Worm (Caenorhabditis elegans) whole organism, early embryonic: Measurements from ENCODE around the gene K02A6.1.

ENCODE experiments used
- B0310.2 ChIP-seq: sonication (generic microtip); optimal IDR thresholded peaks from 2 replicates; lab custom pipeline; 2016; ENCODE audit warnings: mild to moderate bottlenecking, missing genetic modification characterization, missing compliant biosample characterization
- F13C5.2 ChIP-seq: sonication (generic microtip); optimal IDR thresholded peaks from 2 replicates; lab custom pipeline; 2017; ENCODE audit warnings: mild to moderate bottlenecking, missing genetic modification characterization, inconsistent platforms, missing compliant biosample characterization
- aly-1 ChIP-seq: sonication (generic microtip); optimal IDR thresholded peaks from 2 replicates; lab custom pipeline; 2016; ENCODE audit warnings: missing genetic modification characterization, missing compliant biosample characterization
- ama-1 ChIP-seq: fragments of 150-350 bp; optimal IDR thresholded peaks from 2 replicates; lab custom pipeline; 2014
- ceh-13 ChIP-seq: fragments of 200-800 bp; sonication (Bioruptor generic); optimal IDR thresholded peaks from 2 replicates; lab custom pipeline; 2018; ENCODE audit warnings: mild to moderate bottlenecking, missing genetic modification characterization, missing compliant biosample characterization
- ceh-36 ChIP-seq: sonication (generic microtip); optimal IDR thresholded peaks from 2 replicates; lab custom pipeline; 2016; ENCODE audit warnings: missing genetic modification characterization, inconsistent platforms, missing compliant biosample characterization
- ets-7 ChIP-seq: sonication (generic microtip); optimal IDR thresholded peaks from 2 replicates; lab custom pipeline; 2016; ENCODE audit warnings: missing genotype, missing genetic modification characterization, missing compliant biosample characterization
- flt-1 ChIP-seq: fragments of 200-800 bp; sonication (Bioruptor generic); IDR thresholded peaks from 2 replicates; pipeline ENCODE4 v1.3.6; 2022; ENCODE audit warnings: missing genetic modification characterization, missing compliant biosample characterization
- hmbx-1 ChIP-seq: sonication (generic microtip); optimal IDR thresholded peaks from 2 replicates; lab custom pipeline; 2016; ENCODE audit warnings: mild to moderate bottlenecking, missing genetic modification characterization, missing compliant biosample characterization
- hmg-4 ChIP-seq: fragments of 200-800 bp; sonication (Bioruptor generic); optimal IDR thresholded peaks from 2 replicates; lab custom pipeline; 2018; ENCODE audit warnings: mild to moderate bottlenecking, missing genetic modification characterization, missing compliant biosample characterization
- hnd-1 ChIP-seq: sonication (generic microtip); optimal IDR thresholded peaks from 2 replicates; lab custom pipeline; 2016; ENCODE audit warnings: missing genetic modification characterization, missing compliant biosample characterization
- pes-1 ChIP-seq: fragments of 200-800 bp; sonication (Bioruptor generic); IDR thresholded peaks from 2 replicates; pipeline ENCODE4 v1.3.6; 2022; ENCODE audit warnings: missing genetic modification reagents, missing genetic modification characterization, missing compliant biosample characterization
- scrt-1 ChIP-seq: fragments of 200-800 bp; sonication (Bioruptor generic); IDR thresholded peaks from 2 replicates; pipeline ENCODE4 v1.3.6; 2022; ENCODE audit warnings: missing genetic modification characterization, missing compliant biosample characterization
- sea-1 ChIP-seq: fragments of 200-800 bp; sonication (Bioruptor generic); conservative IDR thresholded peaks from 2 replicates; pipeline ENCODE4 v1.3.6; 2022; ENCODE audit warnings: missing genetic modification characterization, missing compliant biosample characterization
- tbx-11 ChIP-seq: fragments of 200-800 bp; sonication (Bioruptor generic); IDR thresholded peaks from 2 replicates; pipeline ENCODE4 v1.3.6; 2022; ENCODE audit warnings: missing genetic modification characterization, missing compliant biosample characterization
- tbx-37 ChIP-seq: fragments of 200-800 bp; sonication (Bioruptor generic); conservative IDR thresholded peaks from 2 replicates; pipeline ENCODE4 v1.3.6; 2022; ENCODE audit warnings: missing genetic modification reagents, missing genetic modification characterization, missing compliant biosample characterization
- tra-4 ChIP-seq: sonication (generic microtip); optimal IDR thresholded peaks from 2 replicates; lab custom pipeline; 2017; ENCODE audit warnings: missing genetic modification characterization, missing compliant biosample characterization

K02A6.1 gene

DNA sequence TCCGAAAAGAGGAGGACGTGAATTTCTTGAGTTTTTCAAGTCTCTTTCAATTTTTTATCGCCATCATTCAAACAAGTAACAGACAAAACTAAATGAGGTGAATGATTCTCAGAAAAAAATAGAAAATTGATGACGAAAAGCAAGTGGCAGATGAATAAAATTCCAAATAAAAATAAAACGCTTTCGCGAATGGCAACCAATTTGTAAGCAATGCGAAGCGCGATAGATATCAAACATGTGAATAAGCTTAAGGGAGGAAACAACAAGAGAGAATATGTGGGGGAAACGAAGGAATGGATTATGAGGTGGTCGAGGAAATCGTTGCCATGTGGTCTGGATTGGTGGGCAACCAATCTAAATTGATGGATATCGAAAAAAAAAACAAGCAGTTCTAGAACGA, 15.1 kb upstream of the K02A6.1 start:
- TF ChIP-seq B0310.2 (tag; lab: Kevin White, UChicago) (no peak), tbx-37 (GFP tag; lab: Robert Waterston, UW) (no peak), aly-1 (tag; lab: Kevin White, UChicago) (no peak), flt-1 (no peak), hnd-1 (tag; lab: Kevin White, UChicago) (no peak), hmg-4 (no peak), tra-4 (tag; lab: Kevin White, UChicago) (no peak)

DNA sequence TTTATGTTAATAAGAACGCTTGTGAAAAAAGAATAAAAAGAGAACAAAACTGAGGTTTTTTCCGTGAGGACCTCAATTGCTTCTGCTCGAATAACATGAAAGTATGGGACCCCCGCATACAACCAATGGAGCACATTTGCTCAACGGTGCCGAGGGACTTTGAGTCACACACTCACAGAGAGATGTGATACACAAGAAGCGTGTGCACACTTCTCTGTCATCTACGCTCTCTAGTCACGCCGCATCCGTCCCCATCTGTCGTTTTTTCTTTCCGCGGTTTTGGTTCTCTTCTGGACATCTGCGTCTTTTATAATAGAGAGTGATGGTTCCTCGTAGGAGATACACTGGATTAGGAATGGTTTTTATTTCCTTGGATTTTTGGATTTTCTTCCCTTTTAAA, 13.6 kb upstream of the K02A6.1 start:
- TF ChIP-seq ama-1 (lab: Kevin White, UChicago) (no peak), F13C5.2 (tag; lab: Kevin White, UChicago) (peak; percentile 29), tra-4 (tag; lab: Kevin White, UChicago) (no peak)

DNA sequence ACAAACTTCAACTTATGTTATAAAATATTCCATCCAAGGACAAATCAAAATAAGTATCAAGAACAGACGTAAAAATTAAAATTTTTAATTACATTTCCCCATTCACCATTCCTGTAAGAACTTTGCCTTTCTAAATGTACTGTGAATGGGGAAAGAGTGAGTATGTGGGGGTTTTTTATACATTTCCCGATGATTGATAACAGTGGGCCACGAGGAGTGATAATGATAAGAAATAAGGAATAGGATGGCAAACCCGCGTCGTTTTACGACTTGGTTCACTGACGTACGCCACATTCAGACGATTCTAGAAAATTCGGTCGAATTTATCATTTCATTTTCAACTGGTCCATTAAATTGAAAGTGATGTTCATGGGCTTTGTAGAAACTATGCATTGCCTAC, 8.5 kb upstream of the K02A6.1 start, which contains the start of gene cdd-1:
Gene cdd-1 (minus strand): TSS at position 151 of the 400 bp plus-strand sequence.
- no peak for TF ChIP-seq B0310.2 (tag; lab: Kevin White, UChicago)
- no peak for TF ChIP-seq aly-1 (tag; lab: Kevin White, UChicago)
- TF ChIP-seq ama-1 (lab: Kevin White, UChicago), result no peak
- no peak for TF ChIP-seq hmbx-1 (tag; lab: Kevin White, UChicago)
- no peak for TF ChIP-seq flt-1
- TF ChIP-seq ceh-13 (GFP tag; lab: Kevin White, UChicago), result no peak
- TF ChIP-seq tbx-11 (GFP tag; lab: Robert Waterston, UW), result no peak
- no peak for TF ChIP-seq tbx-37 (GFP tag; lab: Robert Waterston, UW)
- no peak for TF ChIP-seq tra-4 (tag; lab: Kevin White, UChicago)
- no peak for TF ChIP-seq pes-1 (GFP tag; lab: Robert Waterston, UW)
- TF ChIP-seq F13C5.2 (tag; lab: Kevin White, UChicago), result no peak
- TF ChIP-seq sea-1 (GFP tag; lab: Robert Waterston, UW), result no peak
- TF ChIP-seq hmg-4, result no peak
- TF ChIP-seq hnd-1 (tag; lab: Kevin White, UChicago), result no peak
- TF ChIP-seq ets-7 (tag; lab: Kevin White, UChicago), result no peak
- TF ChIP-seq scrt-1 (GFP tag; lab: Robert Waterston, UW), result no peak
- TF ChIP-seq ceh-36 (tag; lab: Kevin White, UChicago), result no peak

DNA sequence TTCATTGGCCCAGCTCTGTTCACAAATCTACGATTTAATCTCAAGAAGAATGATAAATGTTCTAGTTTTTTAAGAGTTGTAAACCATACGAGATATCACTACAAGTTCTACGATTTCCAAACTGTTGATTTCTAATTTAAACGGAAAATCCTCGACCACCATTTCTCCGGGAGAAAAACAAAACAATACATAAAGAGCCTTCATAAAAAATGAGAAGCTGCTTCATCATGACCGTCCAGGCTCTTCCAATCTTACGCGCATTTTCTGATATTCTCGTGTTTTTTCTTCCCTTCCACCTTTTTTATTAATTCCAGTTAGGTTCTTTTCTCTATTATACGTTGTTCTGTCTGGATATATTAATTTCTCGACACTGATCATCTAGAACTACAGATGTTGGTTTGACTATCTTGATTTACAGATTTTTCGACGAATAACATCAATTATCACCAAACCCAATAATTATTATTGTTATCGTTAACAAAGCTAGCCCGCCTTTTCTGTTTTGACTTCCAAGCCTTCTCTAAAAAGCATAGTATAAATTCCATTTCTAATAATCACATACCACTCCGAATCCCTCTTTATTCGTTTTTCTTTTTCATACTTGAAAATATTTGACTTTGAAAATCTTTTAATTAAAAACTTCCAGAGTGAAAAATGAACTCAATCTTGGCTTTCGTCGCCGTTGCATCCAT, 5.0 kb upstream of the K02A6.1 start, which contains the start of gene C47D2.1:
Gene C47D2.1 (plus strand): TSS at position 642 of the 692 bp plus-strand sequence.
- TF ChIP-seq aly-1 (tag; lab: Kevin White, UChicago) (no peak), F13C5.2 (tag; lab: Kevin White, UChicago) (no peak), ets-7 (tag; lab: Kevin White, UChicago) (no peak), B0310.2 (tag; lab: Kevin White, UChicago) (no peak), flt-1 (no peak), pes-1 (GFP tag; lab: Robert Waterston, UW) (no peak), ceh-36 (tag; lab: Kevin White, UChicago) (no peak), tbx-37 (GFP tag; lab: Robert Waterston, UW) (no peak), scrt-1 (GFP tag; lab: Robert Waterston, UW) (no peak), ama-1 (lab: Kevin White, UChicago) (no peak), tra-4 (tag; lab: Kevin White, UChicago) (no peak), sea-1 (GFP tag; lab: Robert Waterston, UW) (no peak)

DNA sequence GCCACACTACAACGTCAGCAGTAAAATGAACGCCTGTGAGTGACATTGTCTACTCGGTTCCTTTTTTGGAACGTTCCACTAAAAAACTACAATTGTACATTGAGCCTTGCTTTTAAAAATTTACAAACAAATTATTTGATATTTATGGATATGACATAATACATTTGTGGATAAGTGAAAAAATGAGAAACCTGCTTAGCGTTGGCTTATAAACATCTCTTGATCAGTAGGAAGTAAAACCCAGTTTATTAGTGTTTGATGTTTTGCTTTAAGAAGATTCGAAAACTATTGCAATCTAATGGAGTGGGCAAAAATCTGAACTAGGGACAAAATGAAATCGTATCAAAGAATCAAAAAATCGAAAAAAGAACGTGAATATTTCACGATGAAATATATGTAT, 2.6 kb upstream of the K02A6.1 start:
- TF ChIP-seq ama-1 (lab: Kevin White, UChicago) (no peak), tbx-37 (GFP tag; lab: Robert Waterston, UW) (no peak), hnd-1 (tag; lab: Kevin White, UChicago) (no peak), F13C5.2 (tag; lab: Kevin White, UChicago) (no peak), ets-7 (tag; lab: Kevin White, UChicago) (no peak), pes-1 (GFP tag; lab: Robert Waterston, UW) (no peak), ceh-13 (GFP tag; lab: Kevin White, UChicago) (no peak), ceh-36 (tag; lab: Kevin White, UChicago) (no peak), aly-1 (tag; lab: Kevin White, UChicago) (no peak), B0310.2 (tag; lab: Kevin White, UChicago) (no peak), tbx-11 (GFP tag; lab: Robert Waterston, UW) (no peak), hmbx-1 (tag; lab: Kevin White, UChicago) (no peak), tra-4 (tag; lab: Kevin White, UChicago) (no peak), flt-1 (no peak), scrt-1 (GFP tag; lab: Robert Waterston, UW) (no peak), hmg-4 (no peak), sea-1 (GFP tag; lab: Robert Waterston, UW) (no peak)

DNA sequence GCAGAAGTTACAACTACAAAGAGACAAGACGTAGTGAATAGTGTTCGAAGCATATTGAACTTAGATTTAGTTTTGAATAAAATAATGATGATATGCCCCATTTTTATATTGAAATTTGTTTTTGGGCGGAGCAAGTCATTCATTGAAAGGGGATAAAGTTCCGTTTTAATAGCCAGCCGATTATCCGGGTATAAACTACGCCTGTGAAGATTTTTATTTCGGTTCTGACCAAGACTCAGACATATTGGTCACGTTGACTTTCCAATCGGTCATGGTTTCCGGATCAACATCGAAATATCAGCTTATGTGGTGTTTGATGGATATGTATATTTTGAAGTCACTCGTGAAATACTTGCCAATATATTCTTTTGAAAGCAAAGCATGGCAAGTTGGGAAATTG, 875 bp upstream of the K02A6.1 start, which contains the start of gene K02A6.4:
Gene K02A6.4 (minus strand): TSS at position 101 of the 400 bp plus-strand sequence.
- no peak for TF ChIP-seq ama-1 (lab: Kevin White, UChicago)
- no peak for TF ChIP-seq pes-1 (GFP tag; lab: Robert Waterston, UW)

DNA sequence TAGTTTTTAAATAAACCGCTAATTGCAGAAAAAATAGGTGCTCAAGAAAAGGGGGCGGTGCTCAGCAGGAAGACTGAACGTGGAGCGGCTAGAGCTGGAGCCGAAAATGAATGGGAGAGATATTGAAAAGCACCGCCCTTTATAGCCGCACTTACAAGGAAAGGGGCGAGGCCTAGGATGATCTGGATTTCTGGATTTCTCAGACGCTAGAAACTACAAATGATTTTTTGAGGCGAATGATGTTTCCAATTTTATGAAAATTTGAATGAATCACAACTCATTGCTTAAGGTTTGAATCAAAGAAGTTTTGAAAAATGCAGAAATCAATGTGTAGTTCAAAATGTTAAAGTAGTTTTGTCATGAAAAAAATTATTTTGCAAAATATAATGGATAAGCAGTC, 5.4 kb downstream of the K02A6.1 start, which contains the start of gene K02A6.2:
Gene K02A6.2 (minus strand): TSS at position 101 of the 400 bp plus-strand sequence.
- TF ChIP-seq aly-1 (tag; lab: Kevin White, UChicago), result no peak
- TF ChIP-seq scrt-1 (GFP tag; lab: Robert Waterston, UW), result no peak
- TF ChIP-seq sea-1 (GFP tag; lab: Robert Waterston, UW), result no peak
- TF ChIP-seq tbx-11 (GFP tag; lab: Robert Waterston, UW), result no peak
- TF ChIP-seq ceh-36 (tag; lab: Kevin White, UChicago), result no peak
- no peak for TF ChIP-seq hmg-4
- no peak for TF ChIP-seq hmbx-1 (tag; lab: Kevin White, UChicago)
